Fruit fly (Drosophila melanogaster) whole organism, embryonic: ENCODE results near the gene Sld5.

Experiments
- Antp ChIP-seq: fragments of 200-800 bp; sonication (Bioruptor generic); optimal IDR thresholded peaks from 3 replicates; lab custom pipeline; 2016; ENCODE audit warnings: missing biosample characterization, missing genetic modification characterization
- Atf-2 ChIP-seq: fragments of 200-800 bp; sonication (Bioruptor generic); optimal IDR thresholded peaks from 2 replicates; lab custom pipeline; 2016; ENCODE audit warnings: missing biosample characterization, missing genetic modification characterization
- CG11504 ChIP-seq: fragments of 200-800 bp; sonication (Bioruptor generic); optimal IDR thresholded peaks from 3 replicates; lab custom pipeline; 2019; ENCODE audit warnings: missing biosample characterization, mild to moderate bottlenecking, missing genetic modification characterization, moderate library complexity
- CG11723 ChIP-seq: fragments of 200-800 bp; sonication (Bioruptor generic); optimal IDR thresholded peaks from 2 replicates; lab custom pipeline; 2017; ENCODE audit warnings: missing biosample characterization, mild to moderate bottlenecking, missing genetic modification characterization
- CG12104 ChIP-seq: fragments of 200-800 bp; sonication (Bioruptor generic); optimal IDR thresholded peaks from 3 replicates; lab custom pipeline; 2016; ENCODE audit warnings: missing biosample characterization, missing genetic modification characterization
- CG1233 ChIP-seq: fragments of 200-800 bp; sonication (Bioruptor generic); optimal IDR thresholded peaks from 4 replicates; lab custom pipeline; 2018; ENCODE audit warnings: missing biosample characterization, mild to moderate bottlenecking, missing genetic modification characterization
- CG12659 ChIP-seq: fragments of 200-800 bp; sonication (Bioruptor generic); optimal IDR thresholded peaks from 3 replicates; lab custom pipeline; 2017; ENCODE audit warnings: mild to moderate bottlenecking, missing biosample characterization, missing genetic modification reagents, missing genetic modification characterization
- CG13775 ChIP-seq: fragments of 200-800 bp; sonication (Bioruptor generic); optimal IDR thresholded peaks from 3 replicates; lab custom pipeline; 2017; ENCODE audit warnings: missing biosample characterization, mild to moderate bottlenecking, missing genetic modification characterization
- CG14860 ChIP-seq: fragments of 200-800 bp; sonication (Bioruptor generic); IDR thresholded peaks from 3 replicates; pipeline ENCODE4 v1.3.6; 2022; ENCODE audit warnings: missing biosample characterization, missing genetic modification characterization; ENCODE audit not compliant: partially characterized antibody
- CG15696 ChIP-seq: fragments of 200-800 bp; sonication (Bioruptor generic); optimal IDR thresholded peaks from 2 replicates; lab custom pipeline; 2019; ENCODE audit warnings: missing biosample characterization, mild to moderate bottlenecking, missing genetic modification characterization, moderate library complexity
- CG1602 ChIP-seq: fragments of 200-800 bp; sonication (Bioruptor generic); optimal IDR thresholded peaks from 3 replicates; lab custom pipeline; 2016; ENCODE audit warnings: missing biosample characterization, missing genetic modification characterization
- CG1603 ChIP-seq: fragments of 200-800 bp; sonication (Bioruptor generic); optimal IDR thresholded peaks from 2 replicates; lab custom pipeline; 2019; ENCODE audit warnings: missing biosample characterization, mild to moderate bottlenecking, missing genetic modification characterization, moderate library complexity
- CG1647 ChIP-seq: fragments of 200-800 bp; sonication (Bioruptor generic); optimal IDR thresholded peaks from 3 replicates; lab custom pipeline; 2016; ENCODE audit warnings: missing biosample characterization, missing genetic modification characterization
- CG17186 ChIP-seq: fragments of 200-800 bp; sonication (Bioruptor generic); optimal IDR thresholded peaks from 3 replicates; lab custom pipeline; 2017; ENCODE audit warnings: missing biosample characterization, missing genetic modification reagents, missing genetic modification characterization
- CG17385 ChIP-seq: fragments of 200-800 bp; sonication (Bioruptor generic); optimal IDR thresholded peaks from 3 replicates; lab custom pipeline; 2018; ENCODE audit warnings: missing biosample characterization, mild to moderate bottlenecking, missing genetic modification characterization
- CG2875 ChIP-seq: fragments of 200-800 bp; sonication (Bioruptor generic); optimal IDR thresholded peaks from 2 replicates; lab custom pipeline; 2017; ENCODE audit warnings: missing biosample characterization, mild to moderate bottlenecking, missing genetic modification characterization, missing genetic modification reagents
- CG30403 ChIP-seq: fragments of 200-800 bp; sonication (Bioruptor generic); optimal IDR thresholded peaks from 3 replicates; lab custom pipeline; 2016; ENCODE audit warnings: missing biosample characterization, missing genetic modification characterization
- CG32532 ChIP-seq: fragments of 200-800 bp; sonication (Bioruptor generic); IDR thresholded peaks from 2 replicates; pipeline ENCODE4 v1.3.6; 2022; ENCODE audit warnings: missing biosample characterization, missing genetic modification characterization
- CG4707 ChIP-seq: fragments of 200-800 bp; sonication (Bioruptor generic); optimal IDR thresholded peaks from 2 replicates; lab custom pipeline; 2018; ENCODE audit warnings: missing biosample characterization, mild to moderate bottlenecking, missing genetic modification characterization, moderate library complexity
- CG6175 ChIP-seq: fragments of 200-800 bp; sonication (Bioruptor generic); IDR thresholded peaks from 3 replicates; pipeline ENCODE4 v1.3.6; 2022; ENCODE audit warnings: missing biosample characterization, missing genetic modification characterization
- CG7963 ChIP-seq: fragments of 200-800 bp; sonication (Bioruptor generic); IDR thresholded peaks from 3 replicates; pipeline ENCODE4 v1.3.6; 2022; ENCODE audit warnings: missing biosample characterization, missing genetic modification characterization; ENCODE audit not compliant: partially characterized antibody
- Gsc ChIP-seq: fragments of 200-800 bp; sonication (Bioruptor generic); IDR thresholded peaks from 2 replicates; pipeline ENCODE4 v1.3.6; 2022; ENCODE audit warnings: missing biosample characterization, missing genetic modification characterization
- HLH4C ChIP-seq: fragments of 200-800 bp; sonication (Bioruptor generic); IDR thresholded peaks from 3 replicates; pipeline ENCODE4 v1.3.6; 2022; ENCODE audit warnings: missing biosample characterization, missing genetic modification characterization; ENCODE audit not compliant: partially characterized antibody
- HLH54F ChIP-seq: fragments of 200-800 bp; sonication (Bioruptor generic); optimal IDR thresholded peaks from 3 replicates; lab custom pipeline; 2016; ENCODE audit warnings: missing biosample characterization, missing genetic modification characterization
- Hr3 ChIP-seq: fragments of 200-800 bp; sonication (Bioruptor generic); optimal IDR thresholded peaks from 3 replicates; lab custom pipeline; 2016; ENCODE audit warnings: missing biosample characterization, missing genetic modification characterization
- Hsf ChIP-seq: fragments of 200-800 bp; sonication (Bioruptor generic); optimal IDR thresholded peaks from 3 replicates; lab custom pipeline; 2016; ENCODE audit warnings: missing biosample characterization, missing genetic modification characterization
- NC2β ChIP-seq: fragments of 200-800 bp; sonication (Bioruptor generic); optimal IDR thresholded peaks from 2 replicates; lab custom pipeline; 2016; ENCODE audit warnings: missing biosample characterization, missing genetic modification characterization
- Rfx ChIP-seq: fragments of 200-800 bp; sonication (Bioruptor generic); IDR thresholded peaks from 2 replicates; pipeline ENCODE4 v1.3.6; 2022; ENCODE audit warnings: missing biosample characterization, missing genetic modification characterization
- Sin3A ChIP-seq: fragments of >200 bp; optimal IDR thresholded peaks from 2 replicates; lab custom pipeline; 2018
- amos ChIP-seq: fragments of 200-800 bp; sonication (Bioruptor generic); IDR thresholded peaks from 2 replicates; pipeline ENCODE4 v1.3.6; 2022; ENCODE audit warnings: missing biosample characterization, missing genetic modification characterization; ENCODE audit not compliant: partially characterized antibody
- ara ChIP-seq: fragments of 200-800 bp; sonication (Bioruptor generic); IDR thresholded peaks from 2 replicates; pipeline ENCODE4 v1.3.6; 2022; ENCODE audit warnings: missing biosample characterization, missing genetic modification characterization
- bcd ChIP-seq: fragments of 200-800 bp; sonication (Bioruptor generic); optimal IDR thresholded peaks from 2 replicates; lab custom pipeline; 2017; ENCODE audit warnings: missing biosample characterization, mild to moderate bottlenecking, missing genetic modification characterization
- cas ChIP-seq: fragments of 200-800 bp; sonication (Bioruptor generic); IDR thresholded peaks from 2 replicates; pipeline ENCODE4 v1.3.6; 2022; ENCODE audit warnings: missing biosample characterization, missing genetic modification characterization
- crc ChIP-seq: fragments of 200-800 bp; sonication (Bioruptor generic); optimal IDR thresholded peaks from 2 replicates; lab custom pipeline; 2016; ENCODE audit warnings: missing biosample characterization, missing genetic modification characterization
- hbn ChIP-seq: fragments of 200-800 bp; sonication (Bioruptor generic); IDR thresholded peaks from 2 replicates; pipeline ENCODE4 v1.3.6; 2022; ENCODE audit warnings: missing biosample characterization, missing genetic modification characterization; ENCODE audit not compliant: partially characterized antibody
- ken ChIP-seq: fragments of 200-800 bp; sonication (Bioruptor generic); IDR thresholded peaks from 3 replicates; pipeline ENCODE4 v1.3.6; 2022; ENCODE audit warnings: missing biosample characterization, missing genetic modification characterization
- lola ChIP-seq, 3 experiments: fragments of >200 bp in 2 of 3; fragments of 200-800 bp in 1 of 3; sonication (Bioruptor generic) in 1 of 3; optimal IDR thresholded peaks; 2 replicates each; lab custom pipeline; 2017 to 2019; ENCODE audit warnings: missing biosample characterization in 3 of 3, missing genetic modification characterization in 3 of 3, mild to moderate bottlenecking in 1 of 3, moderate library complexity in 1 of 3
- luna ChIP-seq: fragments of 200-800 bp; sonication (Bioruptor generic); optimal IDR thresholded peaks from 2 replicates; lab custom pipeline; 2016; ENCODE audit warnings: missing biosample characterization, missing genetic modification characterization
- pho ChIP-seq: fragments of 200-800 bp; sonication (Bioruptor generic); optimal IDR thresholded peaks from 2 replicates; lab custom pipeline; 2016; ENCODE audit warnings: missing biosample characterization, missing genetic modification characterization
- phol ChIP-seq: fragments of 200-800 bp; sonication (Bioruptor generic); optimal IDR thresholded peaks from 3 replicates; lab custom pipeline; 2018; ENCODE audit warnings: missing biosample characterization, mild to moderate bottlenecking, missing genetic modification characterization, moderate library complexity
- pros ChIP-seq: fragments of 200-800 bp; sonication (Bioruptor generic); optimal IDR thresholded peaks from 3 replicates; lab custom pipeline; 2019; ENCODE audit warnings: missing biosample characterization, mild to moderate bottlenecking, missing genetic modification characterization, moderate library complexity
- run ChIP-seq: fragments of 200-800 bp; sonication (Bioruptor generic); optimal IDR thresholded peaks from 3 replicates; lab custom pipeline; 2018; ENCODE audit warnings: missing biosample characterization, mild to moderate bottlenecking, missing genetic modification characterization
- slou ChIP-seq: fragments of 200-800 bp; sonication (Bioruptor generic); optimal IDR thresholded peaks from 3 replicates; lab custom pipeline; 2016; ENCODE audit warnings: missing biosample characterization, missing genetic modification characterization
- slp2 ChIP-seq: fragments of 200-800 bp; sonication (Bioruptor generic); optimal IDR thresholded peaks from 2 replicates; lab custom pipeline; 2016; ENCODE audit warnings: missing biosample characterization, missing genetic modification characterization
- sob ChIP-seq: fragments of 200-800 bp; sonication (Bioruptor generic); IDR thresholded peaks from 2 replicates; pipeline ENCODE4 v1.3.6; 2022; ENCODE audit warnings: missing biosample characterization, missing genetic modification characterization
- tgo ChIP-seq: fragments of 200-800 bp; sonication (Bioruptor generic); IDR thresholded peaks from 3 replicates; pipeline ENCODE4 v1.3.6; 2022; ENCODE audit warnings: missing biosample characterization, missing genetic modification characterization
- trh ChIP-seq: fragments of 200-800 bp; sonication (Bioruptor generic); optimal IDR thresholded peaks from 2 replicates; lab custom pipeline; 2016; ENCODE audit warnings: missing biosample characterization, missing genetic modification characterization
- tx ChIP-seq: fragments of 200-800 bp; sonication (Bioruptor generic); optimal IDR thresholded peaks from 2 replicates; lab custom pipeline; 2016; ENCODE audit warnings: missing biosample characterization, missing genetic modification characterization
- wek ChIP-seq: fragments of 200-800 bp; sonication (Bioruptor generic); optimal IDR thresholded peaks from 3 replicates; lab custom pipeline; 2018; ENCODE audit warnings: missing biosample characterization, mild to moderate bottlenecking, missing genetic modification characterization, moderate library complexity
- zen2 ChIP-seq: fragments of 200-800 bp; sonication (Bioruptor generic); IDR thresholded peaks from 3 replicates; pipeline ENCODE4 v1.3.6; 2022; ENCODE audit warnings: missing biosample characterization, missing genetic modification characterization; ENCODE audit not compliant: partially characterized antibody

Gene Sld5

DNA sequence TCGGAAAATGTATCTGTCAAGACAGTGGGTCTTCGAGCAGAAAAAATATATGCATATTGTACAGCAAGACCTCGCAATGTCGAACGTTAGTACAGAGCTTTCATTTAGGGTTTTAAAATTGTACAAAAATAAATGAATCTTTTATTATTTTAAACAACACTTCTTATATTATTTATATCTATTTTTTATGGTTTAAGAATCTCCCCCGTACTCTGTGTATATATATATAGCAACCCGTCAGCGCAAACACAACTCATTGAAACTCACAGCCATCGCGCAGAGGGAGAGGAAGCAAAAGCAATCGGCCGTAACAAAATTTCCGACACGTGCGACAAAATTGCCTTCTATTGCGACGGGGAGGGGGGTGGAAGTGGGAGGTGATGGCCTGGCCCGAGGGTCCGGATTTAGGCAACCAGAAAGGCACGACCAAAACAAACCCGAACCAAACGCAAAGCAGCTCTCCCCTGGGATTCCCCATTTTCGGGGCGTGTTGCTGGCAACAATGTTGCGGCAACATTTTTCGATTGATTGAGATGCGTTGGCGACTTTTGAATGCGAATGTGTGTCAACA, 49.7 kb upstream of the Sld5 start (continued):
- TF ChIP-seq CG14860 (GFP tag; lab: Robert Waterston, UW) (no peak), CG1603 (tag; lab: Kevin White, UChicago) (no peak), CG15696 (tag; lab: Kevin White, UChicago) (no peak), CG30403 (GFP tag; lab: Kevin White, UChicago) (peak; percentile 51), Atf-2 (GFP tag; lab: Kevin White, UChicago) (no peak), wek (no peak), slp2 (GFP tag; lab: Kevin White, UChicago) (no peak), amos (peak; percentile 5; the same call in 1 of the 2 replicates), HLH4C (GFP tag; lab: Robert Waterston, UW) (no peak), Antp (no peak), CG11504 (tag; lab: Kevin White, UChicago) (peak; percentile 99), HLH54F (GFP tag; lab: Kevin White, UChicago) (no peak), pros (GFP tag; lab: Kevin White, UChicago) (no peak), phol (tag; lab: Kevin White, UChicago) (peak; percentile 60), bcd (peak; percentile 69), hbn (GFP tag; lab: Robert Waterston, UW) (no peak), tx (no peak), Gsc (GFP tag; lab: Robert Waterston, UW) (no peak; the same call in 1 of the 2 replicates), ken (GFP tag; lab: Robert Waterston, UW) (peak; percentile 65; the same call in 1 of the 3 replicates), CG17186 (GFP tag; lab: Kevin White, UChicago) (no peak), CG1602 (no peak), luna (GFP tag; lab: Kevin White, UChicago) (no peak), trh (no peak), pho (GFP tag; lab: Kevin White, UChicago) (no peak), cas (GFP tag; lab: Robert Waterston, UW) (peak; percentile 38; the same call in 1 of the 2 replicates), CG2875 (GFP tag; lab: Kevin White, UChicago) (no peak), NC2β (GFP tag; lab: Kevin White, UChicago) (no peak), Rfx (GFP tag; lab: Robert Waterston, UW) (peak; percentile 92), CG12104 (GFP tag; lab: Kevin White, UChicago) (no peak), CG6175 (peak; percentile 71; the same call in 1 of the 3 replicates), tgo (peak; percentile 86), zen2 (GFP tag; lab: Robert Waterston, UW) (no peak), crc (GFP tag; lab: Kevin White, UChicago) (no peak), Hsf (GFP tag; lab: Kevin White, UChicago) (no peak), sob (peak; percentile 77), CG4707 (no peak), CG11723 (GFP tag; lab: Kevin White, UChicago) (no peak), run (tag; lab: Kevin White, UChicago) (no peak), CG7963 (GFP tag; lab: Robert Waterston, UW) (no peak), Hr3 (GFP tag; lab: Kevin White, UChicago) (no peak), CG17385 (GFP tag; lab: Kevin White, UChicago) (peak; percentile 46), slou (GFP tag; lab: Kevin White, UChicago) (no peak), CG1233 (GFP tag; lab: Kevin White, UChicago) (peak; percentile 8), CG12659 (no peak), CG1647 (no peak), lola (GFP tag; optimal IDR thresholded peaks at IDR 0.05; lab: Kevin White, UChicago) (no peak), ara (GFP tag; lab: Robert Waterston, UW) (0 out of 2 replicates have a peak, but pooled peaks have one; percentile 45), Sin3A (lab: Kevin White, UChicago) (no peak), CG13775 (GFP tag; lab: Kevin White, UChicago) (peak; percentile 34), CG32532 (GFP tag; lab: Robert Waterston, UW) (peak; percentile 88)
